Worm (Caenorhabditis elegans) whole organism, late embryonic: ENCODE data around the gene decr-1.3.

Experiments
- K09A11.1 ChIP-seq: sonication (generic microtip); optimal IDR thresholded peaks from 2 replicates; lab custom pipeline; 2017; ENCODE audit warnings: antibody characterized with exemption, mild to moderate bottlenecking, missing genetic modification characterization, missing compliant biosample characterization; ENCODE audit not compliant: insufficient read depth
- T23F11.4 ChIP-seq: fragments of 200-800 bp; sonication (Bioruptor generic); optimal IDR thresholded peaks from 2 replicates; lab custom pipeline; 2018; ENCODE audit warnings: mild to moderate bottlenecking, missing genetic modification characterization, missing compliant biosample characterization
- ahr-1 ChIP-seq: sonication (generic microtip); optimal IDR thresholded peaks from 2 replicates; lab custom pipeline; 2016; ENCODE audit warnings: missing genetic modification characterization, missing compliant biosample characterization
- ceh-14 ChIP-seq: sonication (generic microtip); optimal IDR thresholded peaks from 2 replicates; lab custom pipeline; 2016; ENCODE audit warnings: missing genotype, missing genetic modification characterization, missing compliant biosample characterization
- ceh-19 ChIP-seq: fragments of 200-800 bp; sonication (Bioruptor generic); optimal IDR thresholded peaks from 2 replicates; lab custom pipeline; 2018; ENCODE audit warnings: mild to moderate bottlenecking, missing genetic modification characterization, missing compliant biosample characterization
- ceh-22 ChIP-seq: sonication (generic microtip); optimal IDR thresholded peaks from 2 replicates; lab custom pipeline; 2017; ENCODE audit warnings: missing biosample characterization, missing genetic modification characterization
- ceh-31 ChIP-seq: sonication (generic microtip); optimal IDR thresholded peaks from 2 replicates; lab custom pipeline; 2016; ENCODE audit warnings: missing genetic modification characterization, missing compliant biosample characterization
- ceh-34 ChIP-seq: sonication (generic microtip); optimal IDR thresholded peaks from 2 replicates; lab custom pipeline; 2016; ENCODE audit warnings: mild to moderate bottlenecking, missing genetic modification characterization, missing compliant biosample characterization
- ceh-48 ChIP-seq: sonication (generic microtip); optimal IDR thresholded peaks from 2 replicates; lab custom pipeline; 2016; ENCODE audit warnings: missing genetic modification characterization, inconsistent platforms, missing compliant biosample characterization
- che-1 ChIP-seq: sonication (generic microtip); optimal IDR thresholded peaks from 2 replicates; lab custom pipeline; 2016; ENCODE audit warnings: mild to moderate bottlenecking, missing genetic modification characterization, missing compliant biosample characterization
- dmd-4 ChIP-seq: sonication (generic microtip); optimal IDR thresholded peaks from 2 replicates; lab custom pipeline; 2016; ENCODE audit warnings: borderline replicate concordance, missing genetic modification characterization, missing compliant biosample characterization
- elt-2 ChIP-seq: sonication (generic microtip); optimal IDR thresholded peaks from 2 replicates; lab custom pipeline; 2016; ENCODE audit warnings: missing genetic modification reagents, missing genetic modification characterization, missing compliant biosample characterization
- elt-4 ChIP-seq: sonication (generic microtip); optimal IDR thresholded peaks from 2 replicates; lab custom pipeline; 2016; ENCODE audit warnings: missing genetic modification characterization, missing compliant biosample characterization
- ets-4 ChIP-seq: sonication (generic microtip); optimal IDR thresholded peaks from 2 replicates; lab custom pipeline; 2016; ENCODE audit warnings: missing genetic modification characterization, missing compliant biosample characterization
- eyg-1 ChIP-seq: sonication (generic microtip); optimal IDR thresholded peaks from 2 replicates; lab custom pipeline; 2016; ENCODE audit warnings: missing genotype, missing genetic modification characterization, missing compliant biosample characterization
- fax-1 ChIP-seq: sonication (generic microtip); optimal IDR thresholded peaks from 2 replicates; lab custom pipeline; 2016; ENCODE audit warnings: missing genotype, missing genetic modification characterization, missing compliant biosample characterization
- gmeb-2 ChIP-seq: sonication (generic microtip); optimal IDR thresholded peaks from 2 replicates; lab custom pipeline; 2016; ENCODE audit warnings: missing genetic modification characterization, inconsistent platforms, missing compliant biosample characterization
- hlh-13 ChIP-seq: fragments of 200-800 bp; sonication (Bioruptor generic); optimal IDR thresholded peaks from 2 replicates; lab custom pipeline; 2018; ENCODE audit warnings: mild to moderate bottlenecking, missing genetic modification characterization, missing compliant biosample characterization
- hlh-15 ChIP-seq: sonication (generic microtip); optimal IDR thresholded peaks from 2 replicates; lab custom pipeline; 2016; ENCODE audit warnings: missing genetic modification characterization, missing compliant biosample characterization
- mec-3 ChIP-seq: sonication (generic microtip); optimal IDR thresholded peaks from 2 replicates; lab custom pipeline; 2016; ENCODE audit warnings: borderline replicate concordance, missing genetic modification characterization, missing compliant biosample characterization
- nhr-232 ChIP-seq: sonication (generic microtip); optimal IDR thresholded peaks from 2 replicates; lab custom pipeline; 2016; ENCODE audit warnings: missing genetic modification characterization, missing compliant biosample characterization
- npax-4 ChIP-seq: sonication (generic microtip); optimal IDR thresholded peaks from 2 replicates; lab custom pipeline; 2016; ENCODE audit warnings: missing genetic modification characterization, missing compliant biosample characterization
- pax-1 ChIP-seq: fragments of 150-350 bp; optimal IDR thresholded peaks from 2 replicates; lab custom pipeline; 2014; ENCODE audit warnings: missing biosample characterization, missing genetic modification characterization
- pqm-1 ChIP-seq: sonication (generic microtip); optimal IDR thresholded peaks from 2 replicates; lab custom pipeline; 2016; ENCODE audit warnings: missing genetic modification characterization, missing compliant biosample characterization
- ref-2 ChIP-seq: sonication (generic microtip); optimal IDR thresholded peaks from 2 replicates; lab custom pipeline; 2016; ENCODE audit warnings: missing genetic modification characterization, missing compliant biosample characterization
- rnt-1 ChIP-seq: sonication (generic microtip); optimal IDR thresholded peaks from 2 replicates; lab custom pipeline; 2016; ENCODE audit warnings: missing genetic modification characterization, missing compliant biosample characterization
- sox-2 ChIP-seq: fragments of 200-800 bp; sonication (Bioruptor generic); IDR thresholded peaks from 2 replicates; pipeline ENCODE4 v1.3.6; 2022; ENCODE audit warnings: missing genetic modification reagents, missing genetic modification characterization, missing compliant biosample characterization
- sox-4 ChIP-seq: sonication (generic microtip); optimal IDR thresholded peaks from 2 replicates; lab custom pipeline; 2017; ENCODE audit warnings: mild to moderate bottlenecking, missing genetic modification characterization, inconsistent platforms, missing compliant biosample characterization
- tbx-2 ChIP-seq: sonication (generic microtip); optimal IDR thresholded peaks from 2 replicates; lab custom pipeline; 2016; ENCODE audit warnings: missing genetic modification characterization, missing compliant biosample characterization
- ttx-3 ChIP-seq: sonication (generic microtip); optimal IDR thresholded peaks from 2 replicates; lab custom pipeline; 2016; ENCODE audit warnings: missing genetic modification reagents, missing genetic modification characterization, missing compliant biosample characterization
- unc-42 ChIP-seq: sonication (generic microtip); optimal IDR thresholded peaks from 2 replicates; lab custom pipeline; 2016; ENCODE audit warnings: missing genotype, missing genetic modification characterization, missing compliant biosample characterization
- unc-86 ChIP-seq: sonication (generic microtip); optimal IDR thresholded peaks from 2 replicates; lab custom pipeline; 2016; ENCODE audit warnings: missing genetic modification characterization, missing compliant biosample characterization
- zip-5 ChIP-seq: sonication (generic microtip); optimal IDR thresholded peaks from 2 replicates; lab custom pipeline; 2016; ENCODE audit warnings: missing genetic modification characterization, missing compliant biosample characterization
- ztf-16 ChIP-seq: sonication (generic microtip); optimal IDR thresholded peaks from 2 replicates; lab custom pipeline; 2017; ENCODE audit warnings: missing genetic modification characterization, missing compliant biosample characterization

Gene decr-1.3

ce11 chrII:8128273-8129039 lies 44.9 kb downstream of the decr-1.3 start (continued):
- TF ChIP-seq T23F11.4 (GFP tag; lab: Kevin White, UChicago) = peak; percentile 57
- no peak for TF ChIP-seq eyg-1
- peak; percentile 45 for TF ChIP-seq ref-2 (tag; lab: Kevin White, UChicago)
- peak; percentile 38 for TF ChIP-seq pqm-1 (tag; lab: Kevin White, UChicago)

- no peak for TF ChIP-seq hlh-13 (GFP tag; lab: Kevin White, UChicago)
- no peak for TF ChIP-seq ets-4 (tag; lab: Kevin White, UChicago)
- TF ChIP-seq unc-86 = no peak
- TF ChIP-seq zip-5 (tag; lab: Kevin White, UChicago) = no peak
- no peak for TF ChIP-seq che-1 (tag; lab: Kevin White, UChicago)
- no peak for TF ChIP-seq nhr-232 (tag; lab: Kevin White, UChicago)
- no peak for TF ChIP-seq gmeb-2 (tag; lab: Kevin White, UChicago)
- no peak for TF ChIP-seq pax-1 (tag; lab: Kevin White, UChicago)
- TF ChIP-seq fax-1 (tag; lab: Kevin White, UChicago) = no peak
- TF ChIP-seq dmd-4 = no peak
These were observed 45.6 kb downstream of the decr-1.3 start for ce11 chrII:8127794-8128193.

ce11 chrII:8127290-8127689 lies 46.1 kb downstream of the decr-1.3 start:
- TF ChIP-seq unc-42 = no peak
- peak; percentile 64 for TF ChIP-seq ceh-22
- no peak for TF ChIP-seq sox-4 (tag; lab: Kevin White, UChicago)
- TF ChIP-seq tbx-2 (tag; lab: Kevin White, UChicago) = peak; percentile 8
- no peak for TF ChIP-seq elt-4 (tag; lab: Kevin White, UChicago)
- TF ChIP-seq elt-2 (tag; lab: Kevin White, UChicago) = peak; percentile 96

DNA sequence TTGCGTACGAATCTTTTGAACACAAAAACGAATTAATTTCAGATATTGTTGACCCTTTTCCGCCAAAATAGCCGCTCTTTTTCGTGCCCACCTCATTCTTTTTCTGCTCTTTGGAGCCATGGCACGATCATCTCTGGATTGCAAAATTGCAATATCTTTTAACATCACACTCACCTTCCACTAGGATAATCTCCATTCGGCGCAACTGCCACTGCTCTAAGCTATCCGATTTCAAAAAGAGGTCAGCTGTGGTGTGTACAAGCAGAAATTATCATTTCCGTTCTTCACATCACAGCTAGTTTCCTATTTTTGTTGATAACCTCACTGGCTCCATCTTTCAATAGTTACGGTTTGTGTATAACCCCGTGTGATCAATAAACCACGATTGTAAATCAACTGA lies 46.7 kb downstream of the decr-1.3 start:
- TF ChIP-seq ahr-1 (tag; lab: Kevin White, UChicago) = no peak
- no peak for TF ChIP-seq K09A11.1 (tag; lab: Kevin White, UChicago)
- no peak for TF ChIP-seq sox-2 (GFP tag; lab: Robert Waterston, UW)
- no peak for TF ChIP-seq ztf-16 (tag; lab: Kevin White, UChicago)
- no peak for TF ChIP-seq rnt-1 (tag; lab: Kevin White, UChicago)
- TF ChIP-seq ceh-34 = peak; percentile 41

- no peak for TF ChIP-seq hlh-15 (tag; lab: Kevin White, UChicago)
- peak; percentile 57 for TF ChIP-seq ceh-31 (tag; lab: Kevin White, UChicago)
- TF ChIP-seq ceh-19 (GFP tag; lab: Kevin White, UChicago) = peak; percentile 39
- TF ChIP-seq ttx-3 (tag; lab: Kevin White, UChicago) = no peak
- peak; percentile 63 for TF ChIP-seq ceh-48 (tag; lab: Kevin White, UChicago)
- peak; percentile 16 for TF ChIP-seq ref-2 (tag; lab: Kevin White, UChicago)
- TF ChIP-seq ceh-14 (tag; lab: Kevin White, UChicago) = peak; percentile 26
- TF ChIP-seq, all 69 proteins: peak for 5
These were observed 47.2 kb downstream of the decr-1.3 start for ce11 chrII:8126132-8126531.

DNA sequence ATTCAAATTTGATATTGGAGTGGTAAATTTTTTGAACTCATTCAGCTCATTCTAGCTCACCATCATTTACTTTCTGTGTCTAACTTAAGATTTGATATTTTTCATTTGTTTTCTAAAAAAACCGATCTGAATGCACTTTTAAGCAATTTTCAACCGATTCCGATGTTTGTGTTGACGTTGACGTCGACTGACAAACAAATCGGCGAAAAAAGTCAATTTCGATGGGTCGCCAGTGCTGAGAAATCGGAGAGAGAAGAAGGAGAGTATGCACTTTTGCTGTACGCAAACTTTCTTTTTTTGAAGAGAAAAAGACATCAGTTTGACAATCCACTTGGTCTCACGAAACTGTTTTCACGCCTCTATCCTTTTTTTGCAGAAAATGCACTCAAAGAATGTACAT lies 47.9 kb downstream of the decr-1.3 start:
- TF ChIP-seq npax-4 = no peak
- no peak for TF ChIP-seq pqm-1 (tag; lab: Kevin White, UChicago)
- TF ChIP-seq ceh-34 = no peak
- no peak for TF ChIP-seq mec-3 (tag; lab: Kevin White, UChicago)
